Worm (Caenorhabditis elegans): Measurements from ENCODE around the gene cyk-3.
A peak's percentile ranks its signal among the peaks of the same experiment; 100 is the strongest.

DNA sequence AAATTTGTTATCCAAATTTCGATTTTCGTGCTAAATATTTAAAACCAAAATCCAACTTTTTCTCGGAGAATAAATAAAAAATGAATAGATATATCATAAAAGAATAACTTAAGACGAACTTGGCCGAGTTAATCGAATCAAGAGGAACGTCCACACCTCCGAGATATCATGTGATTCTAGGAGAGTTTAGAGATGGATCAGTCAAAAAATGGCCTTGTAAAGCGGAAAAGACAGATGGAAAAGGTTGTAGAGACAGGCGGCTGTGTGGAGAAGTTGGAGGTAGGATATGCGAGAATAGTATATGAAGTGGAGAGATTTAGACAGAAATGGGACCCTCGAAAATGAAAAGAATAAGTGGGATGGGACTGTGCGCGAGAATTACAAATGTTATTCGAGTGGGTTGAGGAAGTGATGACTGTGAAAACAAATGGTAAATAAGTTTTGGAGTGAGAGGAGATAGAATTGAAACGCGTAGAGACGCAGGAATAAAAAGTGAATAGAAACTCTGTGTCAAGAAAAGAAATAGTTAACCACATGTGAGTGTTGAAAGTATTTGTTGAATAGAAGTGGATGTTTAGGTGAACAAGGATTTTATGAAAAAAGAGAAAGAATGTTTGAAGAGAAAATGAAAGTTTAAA, 37.1 kb upstream of the cyk-3 start:
- TF ChIP-seq blmp-1 (tag; optimal IDR thresholded peaks at IDR 0.05) (no peak), unc-62 (GFP tag; optimal IDR thresholded peaks at IDR 0.05) (no peak), pha-4 (tag; optimal IDR thresholded peaks at IDR 0.05) (peak; percentile 21), unc-39 (tag; optimal IDR thresholded peaks at IDR 0.05) (no peak), sptf-1 (tag; optimal IDR thresholded peaks at IDR 0.05) (peak; percentile 17), snpc-4 (tag; optimal IDR thresholded peaks at IDR 0.05) (no peak), mep-1 (tag; optimal IDR thresholded peaks at IDR 0.05) (no peak), ham-2 (GFP tag; optimal IDR thresholded peaks at IDR 0.05) (peak; percentile 25), nhr-237 (tag; optimal IDR thresholded peaks at IDR 0.05) (no peak), ztf-11 (tag; optimal IDR thresholded peaks at IDR 0.05) (no peak), elt-1 (tag; optimal IDR thresholded peaks at IDR 0.05; ENCODE audit: borderline replicate concordance, insufficient read depth) (no peak)
